Worm (Caenorhabditis elegans): Measurements from ENCODE around the gene rpb-12.

- TF ChIP-seq ceh-82 (tag; optimal IDR thresholded peaks at IDR 0.05): no peak
- no peak for TF ChIP-seq nhr-25 (tag; optimal IDR thresholded peaks at IDR 0.05)
- no peak for TF ChIP-seq elt-3 (tag; optimal IDR thresholded peaks at IDR 0.05)
- no peak for TF ChIP-seq unc-62 (GFP tag; optimal IDR thresholded peaks at IDR 0.05)
- no peak for TF ChIP-seq zag-1 (tag; optimal IDR thresholded peaks at IDR 0.05)
- no peak for TF ChIP-seq pqm-1 (tag; optimal IDR thresholded peaks at IDR 0.05)
- no peak for TF ChIP-seq fkh-2 (tag; optimal IDR thresholded peaks at IDR 0.05)
- no peak for TF ChIP-seq ztf-11 (tag; optimal IDR thresholded peaks at IDR 0.05)
- TF ChIP-seq nhr-23 (tag; optimal IDR thresholded peaks at IDR 0.05): no peak
- TF ChIP-seq nhr-237 (tag; optimal IDR thresholded peaks at IDR 0.05): no peak
- TF ChIP-seq ceh-28 (tag; optimal IDR thresholded peaks at IDR 0.05): no peak
Observed at ce11 chrIV:9146111-9146510, 558 bp downstream of the rpb-12 start, which contains the start of gene daf-10.
